Worm (Caenorhabditis elegans): ENCODE measurements around the gene F56D5.3.

Gene F56D5.3

ce11 chrIV:9444417-9445026, 47.1 kb downstream of the F56D5.3 start:
- peak; percentile 50; the same call in 1 of the 2 replicates for TF ChIP-seq nhr-42 (GFP tag; IDR thresholded peaks at IDR 0.05)
- peak; percentile 94 for TF ChIP-seq hmg-1.1 (GFP tag; IDR thresholded peaks at IDR 0.05)
- TF ChIP-seq saeg-2 (GFP tag; IDR thresholded peaks at IDR 0.05), result no peak
- no peak for TF ChIP-seq D1046.2 (GFP tag; IDR thresholded peaks at IDR 0.05)
- TF ChIP-seq nhr-10 (tag; optimal IDR thresholded peaks at IDR 0.05), result peak; percentile 87
- peak; percentile 76 for TF ChIP-seq lin-1 (GFP tag; IDR thresholded peaks at IDR 0.05)
- TF ChIP-seq nhr-48 (tag; optimal IDR thresholded peaks at IDR 0.05), result peak; percentile 85
- peak; percentile 59; the same call in 1 of the 2 replicates for TF ChIP-seq php-3 (GFP tag; IDR thresholded peaks at IDR 0.05)
- no peak for TF ChIP-seq skn-1 (tag; optimal IDR thresholded peaks at IDR 0.05)
- TF ChIP-seq nhr-237 (tag; optimal IDR thresholded peaks at IDR 0.05), result peak; percentile 52
- peak; percentile 97 for TF ChIP-seq snpc-4 (tag; optimal IDR thresholded peaks at IDR 0.05)
- no peak for TF ChIP-seq aly-2 (tag; optimal IDR thresholded peaks at IDR 0.05)
- no peak for TF ChIP-seq tag-97 (GFP tag; IDR thresholded peaks at IDR 0.05)
- no peak for TF ChIP-seq unc-39 (tag; optimal IDR thresholded peaks at IDR 0.05)
- peak; percentile 84 for TF ChIP-seq egl-43 (GFP tag; IDR thresholded peaks at IDR 0.05)
- peak; percentile 78 for TF ChIP-seq unc-130 (GFP tag; optimal IDR thresholded peaks at IDR 0.05)
- no peak for TF ChIP-seq R02D3.7 (tag; optimal IDR thresholded peaks at IDR 0.05)
- no peak for TF ChIP-seq zip-11 (GFP tag; IDR thresholded peaks at IDR 0.05)
- TF ChIP-seq T20F7.1 (GFP tag; optimal IDR thresholded peaks at IDR 0.05), result peak; percentile 87
- peak; percentile 42 to 98 for TF ChIP-seq unc-62 (GFP tag; optimal IDR thresholded peaks at IDR 0.05 in 1 of 2)
- no peak for TF ChIP-seq unc-62 (tag; optimal IDR thresholded peaks at IDR 0.05)
- TF ChIP-seq fkh-10 (GFP tag; optimal IDR thresholded peaks at IDR 0.05), result peak; percentile 88
- no peak; the same call in 1 of the 2 replicates for TF ChIP-seq vab-7 (GFP tag; IDR thresholded peaks at IDR 0.05)
- no peak for TF ChIP-seq nhr-41 (GFP tag; IDR thresholded peaks at IDR 0.05)
- peak; percentile 97 for TF ChIP-seq dve-1 (tag; optimal IDR thresholded peaks at IDR 0.05; ENCODE audit: insufficient read depth)
- TF ChIP-seq dpl-1 (GFP tag; optimal IDR thresholded peaks at IDR 0.05), result peak; percentile 79
- TF ChIP-seq lsy-2 (tag; optimal IDR thresholded peaks at IDR 0.05), result peak; percentile 75 to 93
- peak in 1 of 2 experiments; percentile 1 for TF ChIP-seq ZK546.5 (tag; optimal IDR thresholded peaks at IDR 0.05)
- peak; percentile 9 for TF ChIP-seq Y5F2A.4 (GFP tag; optimal IDR thresholded peaks at IDR 0.05)
- TF ChIP-seq ama-1 (optimal IDR thresholded peaks at IDR 0.05), result peak; percentile 99
- TF ChIP-seq arid-1 (GFP tag; conservative IDR thresholded peaks at IDR 0.05), result peak; percentile 74
- no peak for TF ChIP-seq cey-2 (tag; optimal IDR thresholded peaks at IDR 0.05; ENCODE audit: borderline replicate concordance, insufficient read depth)
- peak; percentile 88 for TF ChIP-seq mes-2 (tag; optimal IDR thresholded peaks at IDR 0.05; ENCODE audit: poor library complexity, severe bottlenecking)
- TF ChIP-seq tra-1 (GFP tag; IDR thresholded peaks at IDR 0.05), result peak; percentile 39; the same call in 1 of the 2 replicates
- peak; percentile 90 for TF ChIP-seq hlh-30 (tag; optimal IDR thresholded peaks at IDR 0.05; ENCODE audit: insufficient read depth)
- peak; percentile 46; the same call in 1 of the 2 replicates for TF ChIP-seq madf-9 (GFP tag; conservative IDR thresholded peaks at IDR 0.05)
- TF ChIP-seq Y75B8A.6 (GFP tag; IDR thresholded peaks at IDR 0.05), result no peak
- peak; percentile 81 for TF ChIP-seq F10B5.3 (tag; optimal IDR thresholded peaks at IDR 0.05)
- TF ChIP-seq nhr-6 (tag; optimal IDR thresholded peaks at IDR 0.05), result peak; percentile 80
- peak; percentile 23 for TF ChIP-seq ces-1 (GFP tag; optimal IDR thresholded peaks at IDR 0.05)
- TF ChIP-seq hif-1 (tag; optimal IDR thresholded peaks at IDR 0.05), result peak; percentile 79 to 86
- TF ChIP-seq mep-1 (tag; optimal IDR thresholded peaks at IDR 0.05), result peak; percentile 97
- peak; percentile 72 to 95 for TF ChIP-seq mdl-1 (tag; optimal IDR thresholded peaks at IDR 0.05)
- TF ChIP-seq nhr-111 (GFP tag; optimal IDR thresholded peaks at IDR 0.05), result no peak
- no peak for TF ChIP-seq lin-39 (tag; optimal IDR thresholded peaks at IDR 0.05)
- TF ChIP-seq gei-8 (GFP tag; optimal IDR thresholded peaks at IDR 0.05), result peak; percentile 80
- TF ChIP-seq zag-1 (tag; optimal IDR thresholded peaks at IDR 0.05), result peak; percentile 37
- TF ChIP-seq pqm-1 (tag; optimal IDR thresholded peaks at IDR 0.05), result no peak
- peak; percentile 88 for TF ChIP-seq ceh-20 (GFP tag; IDR thresholded peaks at IDR 0.05)
- no peak for TF ChIP-seq ceh-62 (tag; optimal IDR thresholded peaks at IDR 0.05)
